Worm (Caenorhabditis elegans): ENCODE measurements around the gene F13B12.1.

DNA sequence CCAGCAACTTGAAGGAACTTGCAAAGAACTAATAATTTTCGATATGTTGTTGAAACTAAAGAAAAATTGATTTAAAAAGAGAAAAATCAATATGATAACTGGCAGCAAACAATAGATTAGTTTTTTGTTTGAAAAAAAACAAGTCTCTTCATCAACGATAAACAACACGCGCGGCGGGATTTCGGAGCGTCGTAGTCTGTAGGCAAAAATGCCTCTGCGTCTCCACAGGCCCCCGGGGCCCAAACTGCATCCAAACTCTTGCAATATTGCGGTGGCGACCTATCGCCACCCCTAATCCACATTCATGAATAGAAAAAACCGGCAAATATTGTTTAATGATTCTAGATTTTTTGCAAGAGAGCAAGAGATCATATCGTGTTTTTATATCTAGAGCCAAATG lies 694 bp upstream of the F13B12.1 start:
- TF ChIP-seq ztf-4 (tag; optimal IDR thresholded peaks at IDR 0.05) (no peak), ama-1 (optimal IDR thresholded peaks at IDR 0.05) (no peak), nhr-12 (tag; optimal IDR thresholded peaks at IDR 0.05) (no peak)
